Fruit fly (Drosophila melanogaster) whole organism, embryonic: Measurements from ENCODE around the gene Wwox.

Experiments
- Asciz ChIP-seq: fragments of 200-800 bp; sonication (Bioruptor generic); optimal IDR thresholded peaks from 2 replicates; lab custom pipeline; 2017; ENCODE audit warnings: missing biosample characterization, mild to moderate bottlenecking, missing genetic modification characterization, missing genetic modification reagents
- Blimp-1 ChIP-seq: fragments of 200-800 bp; sonication (Bioruptor generic); optimal IDR thresholded peaks from 3 replicates; lab custom pipeline; 2018; ENCODE audit warnings: missing biosample characterization, missing genetic modification characterization, mild to moderate bottlenecking, moderate library complexity, missing genetic modification reagents
- CG10543 ChIP-seq: fragments of 200-800 bp; sonication (Bioruptor generic); optimal IDR thresholded peaks from 3 replicates; lab custom pipeline; 2017; ENCODE audit warnings: missing biosample characterization, mild to moderate bottlenecking, missing genetic modification characterization, moderate library complexity
- CG11560 ChIP-seq: fragments of 200-800 bp; sonication (Bioruptor generic); IDR thresholded peaks from 3 replicates; pipeline ENCODE4 v1.3.6; 2022; ENCODE audit warnings: missing biosample characterization, missing genetic modification characterization
- CG12104 ChIP-seq: fragments of 200-800 bp; sonication (Bioruptor generic); optimal IDR thresholded peaks from 3 replicates; lab custom pipeline; 2016; ENCODE audit warnings: missing biosample characterization, missing genetic modification characterization
- CG13287 ChIP-seq: fragments of 200-800 bp; sonication (Bioruptor generic); IDR thresholded peaks from 2 replicates; pipeline ENCODE4 v1.3.6; 2022; ENCODE audit warnings: missing biosample characterization, missing genetic modification characterization; ENCODE audit not compliant: partially characterized antibody
- CG16813 ChIP-seq: fragments of 200-800 bp; sonication (Bioruptor generic); IDR thresholded peaks from 3 replicates; pipeline ENCODE4 v1.3.6; 2022; ENCODE audit warnings: missing biosample characterization, missing genetic modification characterization; ENCODE audit not compliant: partially characterized antibody
- CG2120 ChIP-seq: fragments of 200-800 bp; sonication (Bioruptor generic); optimal IDR thresholded peaks from 3 replicates; lab custom pipeline; 2016; ENCODE audit warnings: missing biosample characterization, missing genetic modification characterization
- CG3065 ChIP-seq: fragments of 200-800 bp; sonication (Bioruptor generic); optimal IDR thresholded peaks from 2 replicates; lab custom pipeline; 2016; ENCODE audit warnings: missing biosample characterization, missing genetic modification characterization
- CG31224 ChIP-seq: fragments of 200-800 bp; sonication (Bioruptor generic); IDR thresholded peaks from 2 replicates; pipeline ENCODE4 v1.3.6; 2022; ENCODE audit warnings: missing biosample characterization, missing genetic modification characterization
- CG31365 ChIP-seq: fragments of 200-800 bp; sonication (Bioruptor generic); optimal IDR thresholded peaks from 2 replicates; lab custom pipeline; 2018; ENCODE audit warnings: missing biosample characterization, mild to moderate bottlenecking, missing genetic modification characterization
- CG34224 ChIP-seq: fragments of 200-800 bp; sonication (Bioruptor generic); IDR thresholded peaks from 3 replicates; pipeline ENCODE4 v1.3.6; 2022; ENCODE audit warnings: missing biosample characterization, missing genetic modification characterization; ENCODE audit not compliant: partially characterized antibody
- CG42726 ChIP-seq: fragments of 200-800 bp; sonication (Bioruptor generic); IDR thresholded peaks from 2 replicates; pipeline ENCODE4 v1.3.6; 2022; ENCODE audit warnings: missing biosample characterization, missing genetic modification characterization; ENCODE audit not compliant: partially characterized antibody
- CG6791 ChIP-seq: fragments of 200-800 bp; sonication (Bioruptor generic); IDR thresholded peaks from 3 replicates; pipeline ENCODE4 v1.3.6; 2022; ENCODE audit warnings: missing biosample characterization, missing genetic modification characterization; ENCODE audit not compliant: partially characterized antibody
- CG9215 ChIP-seq: fragments of 200-800 bp; sonication (Bioruptor generic); IDR thresholded peaks from 2 replicates; pipeline ENCODE4 v1.3.6; 2022; ENCODE audit warnings: missing biosample characterization, missing genetic modification characterization
- CG9797 ChIP-seq: fragments of 200-800 bp; sonication (Bioruptor generic); optimal IDR thresholded peaks from 3 replicates; lab custom pipeline; 2018; ENCODE audit warnings: missing biosample characterization, mild to moderate bottlenecking, missing genetic modification characterization
- CG9876 ChIP-seq: fragments of 200-800 bp; sonication (Bioruptor generic); optimal IDR thresholded peaks from 2 replicates; lab custom pipeline; 2016; ENCODE audit warnings: missing biosample characterization, missing genetic modification characterization
- Dp ChIP-seq: fragments of 200-800 bp; sonication (Bioruptor generic); optimal IDR thresholded peaks from 2 replicates; lab custom pipeline; 2018; ENCODE audit warnings: missing biosample characterization, mild to moderate bottlenecking, missing genetic modification characterization, moderate library complexity
- Dref ChIP-seq: fragments of 200-800 bp; sonication (Bioruptor generic); IDR thresholded peaks from 2 replicates; pipeline ENCODE4 v1.3.6; 2022; ENCODE audit warnings: missing biosample characterization, missing genetic modification characterization
- HLH4C ChIP-seq: fragments of 200-800 bp; sonication (Bioruptor generic); IDR thresholded peaks from 3 replicates; pipeline ENCODE4 v1.3.6; 2022; ENCODE audit warnings: missing biosample characterization, missing genetic modification characterization; ENCODE audit not compliant: partially characterized antibody
- Hmx ChIP-seq: fragments of 200-800 bp; sonication (Bioruptor generic); optimal IDR thresholded peaks from 2 replicates; lab custom pipeline; 2016; ENCODE audit warnings: missing biosample characterization, missing genetic modification characterization
- Max ChIP-seq: fragments of 200-800 bp; sonication (Bioruptor generic); optimal IDR thresholded peaks from 2 replicates; lab custom pipeline; 2016; ENCODE audit warnings: missing biosample characterization, mild to moderate bottlenecking, missing genetic modification characterization
- Myb ChIP-seq: fragments of 200-800 bp; sonication (Bioruptor generic); optimal IDR thresholded peaks from 2 replicates; lab custom pipeline; 2016; ENCODE audit warnings: missing biosample characterization, missing genetic modification characterization
- Opbp ChIP-seq: fragments of 200-800 bp; sonication (Bioruptor generic); IDR thresholded peaks from 3 replicates; pipeline ENCODE4 v1.3.6; 2022; ENCODE audit warnings: missing biosample characterization, missing genetic modification characterization; ENCODE audit not compliant: partially characterized antibody
- Rfx ChIP-seq: fragments of 200-800 bp; sonication (Bioruptor generic); IDR thresholded peaks from 2 replicates; pipeline ENCODE4 v1.3.6; 2022; ENCODE audit warnings: missing biosample characterization, missing genetic modification characterization
- Scr ChIP-seq: fragments of 200-800 bp; sonication (Bioruptor generic); IDR thresholded peaks from 2 replicates; pipeline ENCODE4 v1.3.6; 2022; ENCODE audit warnings: missing biosample characterization, missing genetic modification characterization; ENCODE audit not compliant: partially characterized antibody
- Six4 ChIP-seq: fragments of 200-800 bp; sonication (Bioruptor generic); optimal IDR thresholded peaks from 2 replicates; lab custom pipeline; 2016; ENCODE audit warnings: missing biosample characterization, missing genetic modification characterization
- Vsx1 ChIP-seq: fragments of 200-800 bp; sonication (Bioruptor generic); optimal IDR thresholded peaks from 2 replicates; lab custom pipeline; 2017; ENCODE audit warnings: missing biosample characterization, mild to moderate bottlenecking, missing genetic modification characterization, missing genetic modification reagents
- amos ChIP-seq: fragments of 200-800 bp; sonication (Bioruptor generic); IDR thresholded peaks from 2 replicates; pipeline ENCODE4 v1.3.6; 2022; ENCODE audit warnings: missing biosample characterization, missing genetic modification characterization; ENCODE audit not compliant: partially characterized antibody
- ato ChIP-seq: fragments of 200-800 bp; sonication (Bioruptor generic); IDR thresholded peaks from 2 replicates; pipeline ENCODE4 v1.3.6; 2022; ENCODE audit warnings: missing biosample characterization, missing genetic modification characterization; ENCODE audit not compliant: partially characterized antibody
- bbx ChIP-seq: fragments of 200-800 bp; sonication (Bioruptor generic); IDR thresholded peaks from 2 replicates; pipeline ENCODE4 v1.3.6; 2022; ENCODE audit warnings: missing biosample characterization, missing genetic modification characterization; ENCODE audit not compliant: partially characterized antibody
- chm ChIP-seq: fragments of 200-800 bp; sonication (Bioruptor generic); IDR thresholded peaks from 2 replicates; pipeline ENCODE4 v1.3.6; 2022; ENCODE audit warnings: missing biosample characterization, missing genetic modification characterization
- crp ChIP-seq, 2 experiments: fragments of 200-800 bp; sonication (Bioruptor generic); optimal IDR thresholded peaks; 2 replicates in 1 of 2; 3 replicates in 1 of 2; lab custom pipeline; 2017; ENCODE audit warnings: missing biosample characterization in 2 of 2, missing genetic modification characterization in 2 of 2, mild to moderate bottlenecking in 1 of 2, moderate library complexity in 1 of 2
- da ChIP-seq: fragments of 200-800 bp; sonication (Bioruptor generic); optimal IDR thresholded peaks from 2 replicates; lab custom pipeline; 2016; ENCODE audit warnings: missing biosample characterization, missing genetic modification characterization
- dan ChIP-seq: fragments of 200-800 bp; sonication (Bioruptor generic); IDR thresholded peaks from 2 replicates; pipeline ENCODE4 v1.3.6; 2022; ENCODE audit warnings: missing biosample characterization, missing genetic modification characterization
- danr ChIP-seq: fragments of 200-800 bp; sonication (Bioruptor generic); IDR thresholded peaks from 2 replicates; pipeline ENCODE4 v1.3.6; 2022; ENCODE audit warnings: missing biosample characterization, missing genetic modification characterization
- ems ChIP-seq: fragments of 200-800 bp; sonication (Bioruptor generic); optimal IDR thresholded peaks from 3 replicates; lab custom pipeline; 2016; ENCODE audit warnings: missing biosample characterization, missing genetic modification characterization
- exex ChIP-seq: fragments of 200-800 bp; sonication (Bioruptor generic); optimal IDR thresholded peaks from 4 replicates; lab custom pipeline; 2018; ENCODE audit warnings: missing biosample characterization, mild to moderate bottlenecking, missing genetic modification characterization, moderate library complexity
- hbn ChIP-seq: fragments of 200-800 bp; sonication (Bioruptor generic); IDR thresholded peaks from 2 replicates; pipeline ENCODE4 v1.3.6; 2022; ENCODE audit warnings: missing biosample characterization, missing genetic modification characterization; ENCODE audit not compliant: partially characterized antibody
- knrl ChIP-seq: fragments of 200-800 bp; sonication (Bioruptor generic); IDR thresholded peaks from 3 replicates; pipeline ENCODE4 v1.3.6; 2022; ENCODE audit warnings: missing biosample characterization, missing genetic modification characterization; ENCODE audit not compliant: partially characterized antibody
- luna ChIP-seq: fragments of 200-800 bp; sonication (Bioruptor generic); optimal IDR thresholded peaks from 2 replicates; lab custom pipeline; 2016; ENCODE audit warnings: missing biosample characterization, missing genetic modification characterization
- nau ChIP-seq: fragments of 200-800 bp; sonication (Bioruptor generic); optimal IDR thresholded peaks from 3 replicates; lab custom pipeline; 2017; ENCODE audit warnings: missing biosample characterization, mild to moderate bottlenecking, missing genetic modification characterization, missing genetic modification reagents
- nerfin-2 ChIP-seq: fragments of 200-800 bp; sonication (Bioruptor generic); IDR thresholded peaks from 2 replicates; pipeline ENCODE4 v1.3.6; 2022; ENCODE audit warnings: missing biosample characterization, missing genetic modification characterization; ENCODE audit not compliant: partially characterized antibody
- pum ChIP-seq: fragments of 200-800 bp; sonication (Bioruptor generic); optimal IDR thresholded peaks from 2 replicates; lab custom pipeline; 2016; ENCODE audit warnings: missing biosample characterization, missing genetic modification characterization
- rib ChIP-seq: fragments of 200-800 bp; sonication (Bioruptor generic); IDR thresholded peaks from 2 replicates; pipeline ENCODE4 v1.3.6; 2022; ENCODE audit warnings: missing biosample characterization, missing genetic modification characterization
- slou ChIP-seq: fragments of 200-800 bp; sonication (Bioruptor generic); optimal IDR thresholded peaks from 3 replicates; lab custom pipeline; 2016; ENCODE audit warnings: missing biosample characterization, missing genetic modification characterization
- z ChIP-seq: fragments of 200-800 bp; sonication (Bioruptor generic); IDR thresholded peaks from 3 replicates; pipeline ENCODE4 v1.3.6; 2022; ENCODE audit warnings: missing biosample characterization, missing genetic modification characterization
- zen ChIP-seq: fragments of 200-800 bp; sonication (Bioruptor generic); optimal IDR thresholded peaks from 3 replicates; lab custom pipeline; 2018; ENCODE audit warnings: missing biosample characterization, mild to moderate bottlenecking, missing genetic modification characterization, moderate library complexity

Gene Wwox

dm6 chr2L:8043282-8043668 is 39.2 kb upstream of the Wwox start, which contains the start of gene Megf8 (continued):
- TF ChIP-seq ato (peak; percentile 77), rib (GFP tag; lab: Robert Waterston, UW) (0 out of 2 replicates have a peak, but pooled peaks have one; percentile 35), CG9876 (GFP tag; lab: Kevin White, UChicago) (no peak), nerfin-2 (GFP tag; lab: Robert Waterston, UW) (peak; percentile 75), Opbp (GFP tag; lab: Robert Waterston, UW) (peak; percentile 78; the same call in 2 of the 3 replicates), CG6791 (GFP tag; lab: Robert Waterston, UW) (peak; percentile 74), crp (GFP tag; optimal IDR thresholded peaks at IDR 0.05; lab: Kevin White, UChicago) (peak; percentile 48 to 90), Asciz (GFP tag; lab: Kevin White, UChicago) (no peak), CG16813 (GFP tag; lab: Robert Waterston, UW) (peak; percentile 5; the same call in 2 of the 3 replicates), Myb (GFP tag; lab: Kevin White, UChicago) (peak; percentile 81), HLH4C (peak; percentile 75), CG9797 (GFP tag; lab: Kevin White, UChicago) (peak; percentile 43), Scr (GFP tag; lab: Robert Waterston, UW) (peak; percentile 12; the same call in 1 of the 2 replicates), hbn (GFP tag; lab: Robert Waterston, UW) (peak; percentile 55), CG2120 (GFP tag; lab: Kevin White, UChicago) (no peak), CG12104 (no peak), Blimp-1 (GFP tag; lab: Kevin White, UChicago) (peak; percentile 100), CG13287 (peak; percentile 60), amos (GFP tag; lab: Robert Waterston, UW) (peak; percentile 61; the same call in 1 of the 2 replicates), nau (no peak), luna (GFP tag; lab: Kevin White, UChicago) (no peak), CG9215 (GFP tag; lab: Robert Waterston, UW) (peak; percentile 85), bbx (GFP tag; lab: Robert Waterston, UW) (peak; percentile 82), Dp (GFP tag; lab: Kevin White, UChicago) (peak; percentile 26), CG42726 (GFP tag; lab: Robert Waterston, UW) (peak; percentile 21; the same call in 1 of the 2 replicates), CG31224 (GFP tag; lab: Robert Waterston, UW) (no peak), slou (GFP tag; lab: Kevin White, UChicago) (no peak), knrl (GFP tag; lab: Robert Waterston, UW) (no peak), Rfx (GFP tag; lab: Robert Waterston, UW) (0 out of 2 replicates have a peak, but pooled peaks have one; percentile 23)

dm6 chr2L:8042645-8043281 is 38.7 kb upstream of the Wwox start, which contains the start of gene RpL36A:
TSS of gene RpL36A (minus strand) at chr2L:8042909.
- TF ChIP-seq dan (GFP tag; lab: Robert Waterston, UW), result no peak
- no peak for TF ChIP-seq danr
- TF ChIP-seq CG31365 (tag; lab: Kevin White, UChicago), result peak; percentile 49
- TF ChIP-seq Vsx1 (GFP tag; lab: Kevin White, UChicago), result no peak
- TF ChIP-seq CG10543 (GFP tag; lab: Kevin White, UChicago), result peak; percentile 58
- peak; percentile 20 for TF ChIP-seq Max (GFP tag; lab: Kevin White, UChicago)
- no peak for TF ChIP-seq Hmx (GFP tag; lab: Kevin White, UChicago)
- TF ChIP-seq z, result no peak
- peak; percentile 81 for TF ChIP-seq chm
- no peak for TF ChIP-seq pum (GFP tag; lab: Kevin White, UChicago)
- peak; percentile 94 for TF ChIP-seq Dref
- no peak for TF ChIP-seq CG11560 (tag; lab: Robert Waterston, UW)
- peak; percentile 35 for TF ChIP-seq da
- no peak for TF ChIP-seq exex (tag; lab: Kevin White, UChicago)
- peak; percentile 31 for TF ChIP-seq CG34224 (GFP tag; lab: Robert Waterston, UW)
- TF ChIP-seq ems (GFP tag; lab: Kevin White, UChicago), result peak; percentile 41
- TF ChIP-seq CG3065 (GFP tag; lab: Kevin White, UChicago), result no peak
- no peak for TF ChIP-seq Six4 (GFP tag; lab: Kevin White, UChicago)
- TF ChIP-seq zen (tag; lab: Kevin White, UChicago), result peak; percentile 8
